Worm (Caenorhabditis elegans) whole organism, late embryonic: ENCODE data around the gene talp-3.

ENCODE experiments used
- C38D4.7 ChIP-seq: fragments of 200-800 bp; sonication (Bioruptor generic); optimal IDR thresholded peaks from 2 replicates; lab custom pipeline; 2018; ENCODE audit warnings: mild to moderate bottlenecking, missing genetic modification characterization, moderate library complexity, missing compliant biosample characterization
- dve-1 ChIP-seq: sonication (generic microtip); optimal IDR thresholded peaks from 2 replicates; lab custom pipeline; 2017; ENCODE audit warnings: antibody characterized with exemption, mild to moderate bottlenecking, missing genetic modification characterization, missing compliant biosample characterization
- fkh-6 ChIP-seq: sonication (generic microtip); optimal IDR thresholded peaks from 2 replicates; lab custom pipeline; 2016; ENCODE audit warnings: missing genetic modification characterization, missing compliant biosample characterization
- mec-3 ChIP-seq: sonication (generic microtip); optimal IDR thresholded peaks from 2 replicates; lab custom pipeline; 2016; ENCODE audit warnings: borderline replicate concordance, missing genetic modification characterization, missing compliant biosample characterization
- nhr-11 ChIP-seq: fragments of 150-350 bp; optimal IDR thresholded peaks from 2 replicates; lab custom pipeline; 2014; ENCODE audit warnings: missing biosample characterization, missing genetic modification characterization
- pax-1 ChIP-seq: fragments of 150-350 bp; optimal IDR thresholded peaks from 2 replicates; lab custom pipeline; 2014; ENCODE audit warnings: missing biosample characterization, missing genetic modification characterization
- syd-9 ChIP-seq: sonication (generic microtip); optimal IDR thresholded peaks from 2 replicates; lab custom pipeline; 2016; ENCODE audit warnings: mild to moderate bottlenecking, missing genetic modification characterization, moderate library complexity, missing compliant biosample characterization
- unc-55 ChIP-seq: sonication (generic microtip); optimal IDR thresholded peaks from 2 replicates; lab custom pipeline; 2017; ENCODE audit warnings: missing biosample characterization, missing genetic modification reagents, missing genetic modification characterization
- ztf-16 ChIP-seq: sonication (generic microtip); optimal IDR thresholded peaks from 2 replicates; lab custom pipeline; 2017; ENCODE audit warnings: missing genetic modification characterization, missing compliant biosample characterization

ce11 chrIV:14699840-14700239 is 46.7 kb upstream of the talp-3 start, which contains the start of gene haf-8:
- TF ChIP-seq nhr-11 (tag; lab: Kevin White, UChicago), result no peak
- TF ChIP-seq fkh-6 (tag; lab: Kevin White, UChicago), result no peak
- no peak for TF ChIP-seq C38D4.7 (GFP tag; lab: Kevin White, UChicago)
- no peak for TF ChIP-seq mec-3 (tag; lab: Kevin White, UChicago)
- TF ChIP-seq dve-1, result no peak
- TF ChIP-seq syd-9, result no peak
- no peak for TF ChIP-seq unc-55 (GFP tag; lab: Kevin White, UChicago)
- no peak for TF ChIP-seq ztf-16 (tag; lab: Kevin White, UChicago)
- no peak for TF ChIP-seq pax-1
